Fruit fly (Drosophila melanogaster): Measurements from ENCODE around the gene CG5921.

- TF ChIP-seq usp (GFP tag; optimal IDR thresholded peaks at IDR 0.05) = no peak
- no peak for TF ChIP-seq pan (optimal IDR thresholded peaks at IDR 0.05)
- TF ChIP-seq EcR (GFP tag; optimal IDR thresholded peaks at IDR 0.05) = no peak
- TF ChIP-seq CG8478 (optimal IDR thresholded peaks at IDR 0.05) = no peak
- TF ChIP-seq psq (optimal IDR thresholded peaks at IDR 0.05) = no peak
These were observed 54.1 kb downstream of the CG5921 start for dm6 chrX:6104724-6105123.

All from whole organism.